In the genomic region with DNA sequence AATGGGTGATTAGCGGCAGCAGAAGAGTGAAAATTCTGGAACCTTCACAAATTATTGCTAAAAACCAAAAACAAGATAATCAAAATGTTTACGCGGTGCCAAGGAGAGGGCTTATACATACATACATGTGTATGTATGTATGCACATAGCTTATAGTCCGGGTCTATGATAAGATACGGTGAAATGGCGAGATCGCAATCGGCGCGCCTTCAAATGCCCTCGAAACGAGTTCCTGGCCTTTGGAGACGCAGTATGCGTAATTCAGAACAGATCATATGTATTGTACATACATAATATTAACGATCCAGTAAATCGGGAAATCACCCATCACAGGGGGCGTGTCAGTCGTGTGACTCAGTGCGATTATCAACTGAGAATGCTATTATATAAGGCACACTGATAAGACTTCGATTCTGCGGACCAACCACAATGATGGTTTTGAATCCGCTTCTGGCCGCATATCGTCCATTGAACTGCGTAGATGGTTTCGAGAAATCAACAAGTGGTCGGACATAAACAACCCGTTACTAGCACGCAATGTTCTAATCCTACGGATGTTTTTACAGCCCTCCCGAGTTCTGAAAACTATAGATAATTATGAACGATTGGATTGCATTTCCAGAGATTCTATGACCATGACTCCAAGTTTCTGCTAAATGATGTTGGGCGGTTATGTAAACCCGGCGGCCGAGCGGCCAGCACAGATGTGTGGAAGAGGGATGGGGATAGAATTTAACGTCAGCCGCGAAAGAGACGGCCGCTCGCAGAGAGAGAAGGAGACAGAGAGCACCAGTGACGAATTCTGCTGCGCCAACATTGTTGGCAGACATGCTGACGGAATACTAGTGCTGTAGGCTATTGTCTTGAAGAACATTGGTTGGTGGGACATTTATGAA, we compare ENCODE assay signal across 6 fruit fly cellular contexts.
A peak's percentile ranks its signal among the peaks of the same experiment; 100 is the strongest.
TF ChIP-seq lines count a peak whose summit lies in the region.

No protein-coding gene starts in this region.

- no peak for TF ChIP-seq CTCF in whole organism, embryonic (GFP tag; optimal IDR thresholded peaks at IDR 0.05; lab: Kevin White, UChicago)

TF ChIP-seq in whole organism, 6 proteins besides CTCF, POLR2A, EP300 and RAD21:
- TF ChIP-seq CG8478 (optimal IDR thresholded peaks at IDR 0.05; lab: Kevin White, UChicago) (peak; percentile 1), EcR (GFP tag; optimal IDR thresholded peaks at IDR 0.05; lab: Kevin White, UChicago) (peak in 1 of 2 experiments; percentile 80), usp (GFP tag; optimal IDR thresholded peaks at IDR 0.05; lab: Kevin White, UChicago) (no peak), Dll (optimal IDR thresholded peaks at IDR 0.05; lab: Kevin White, UChicago) (no peak), psq (optimal IDR thresholded peaks at IDR 0.05; lab: Kevin White, UChicago) (no peak), pan (optimal IDR thresholded peaks at IDR 0.05; lab: Kevin White, UChicago) (no peak)

TF ChIP-seq in whole organism, adult, 20 proteins besides CTCF, POLR2A, EP300 and RAD21:
- peak; percentile 94 for TF ChIP-seq tj (GFP tag; optimal IDR thresholded peaks at IDR 0.05; lab: Kevin White, UChicago)
- peak; percentile 14 for TF ChIP-seq Mnt (GFP tag; optimal IDR thresholded peaks at IDR 0.05; lab: Kevin White, UChicago)
- TF ChIP-seq CG5204 (GFP tag; optimal IDR thresholded peaks at IDR 0.05; lab: Kevin White, UChicago): no peak
- peak; percentile 45 for TF ChIP-seq Crg-1 (GFP tag; optimal IDR thresholded peaks at IDR 0.05; lab: Kevin White, UChicago)
- TF ChIP-seq CG12768 (GFP tag; optimal IDR thresholded peaks at IDR 0.05; lab: Kevin White, UChicago): no peak
- TF ChIP-seq cic (GFP tag; optimal IDR thresholded peaks at IDR 0.05; lab: Kevin White, UChicago): peak; percentile 39

TF ChIP-seq in whole organism, embryonic, 481 proteins besides CTCF, POLR2A, EP300 and RAD21 (continues in another document):
- TF ChIP-seq scrt (GFP tag; optimal IDR thresholded peaks at IDR 0.05; lab: Kevin White, UChicago) (peak; percentile 87), ewg (GFP tag; optimal IDR thresholded peaks at IDR 0.05; lab: Kevin White, UChicago) (peak; percentile 43), dm (GFP tag; optimal IDR thresholded peaks at IDR 0.05; lab: Kevin White, UChicago) (no peak), CG8478 (optimal IDR thresholded peaks at IDR 0.05; lab: Kevin White, UChicago) (no peak), mld (GFP tag; IDR thresholded peaks at IDR 0.05; lab: Robert Waterston, UW; ENCODE audit: partially characterized antibody) (no peak), eve (GFP tag; optimal IDR thresholded peaks at IDR 0.05; lab: Kevin White, UChicago) (no peak), tna (GFP tag; IDR thresholded peaks at IDR 0.05; lab: Robert Waterston, UW; ENCODE audit: partially characterized antibody) (0 out of 2 replicates have a peak, but pooled peaks have one; percentile 29), CG13296 (GFP tag; optimal IDR thresholded peaks at IDR 0.05; lab: Kevin White, UChicago) (no peak), D19B (GFP tag; optimal IDR thresholded peaks at IDR 0.05; lab: Kevin White, UChicago) (no peak), Sin3A (optimal IDR thresholded peaks at IDR 0.05; lab: Kevin White, UChicago) (no peak), CG11723 (GFP tag; optimal IDR thresholded peaks at IDR 0.05; lab: Kevin White, UChicago) (no peak), mirr (GFP tag; optimal IDR thresholded peaks at IDR 0.05; lab: Kevin White, UChicago) (peak; percentile 29), CG13894 (tag; optimal IDR thresholded peaks at IDR 0.05; lab: Kevin White, UChicago) (peak; percentile 17), CG3995 (GFP tag; optimal IDR thresholded peaks at IDR 0.05; lab: Kevin White, UChicago) (no peak), gt (GFP tag; IDR thresholded peaks at IDR 0.05; lab: Robert Waterston, UW) (no peak), da (GFP tag; optimal IDR thresholded peaks at IDR 0.05; lab: Kevin White, UChicago) (peak; percentile 21), vfl (GFP tag; optimal IDR thresholded peaks at IDR 0.05; lab: Kevin White, UChicago) (no peak)

TF ChIP-seq in whole organism, prepupa, 60 proteins besides CTCF, POLR2A, EP300 and RAD21 (continues in another document):
- TF ChIP-seq fkh (GFP tag; optimal IDR thresholded peaks at IDR 0.05; lab: Kevin White, UChicago): peak; percentile 63
- TF ChIP-seq ss (GFP tag; optimal IDR thresholded peaks at IDR 0.05; lab: Kevin White, UChicago): peak in 1 of 2 experiments; percentile 55
- TF ChIP-seq CG10669 (GFP tag; optimal IDR thresholded peaks at IDR 0.05; lab: Kevin White, UChicago): no peak
- peak; percentile 99 for TF ChIP-seq vri (GFP tag; optimal IDR thresholded peaks at IDR 0.05; lab: Kevin White, UChicago)
- no peak for TF ChIP-seq CG3919 (GFP tag; optimal IDR thresholded peaks at IDR 0.05; lab: Kevin White, UChicago)
- TF ChIP-seq CG15336 (GFP tag; IDR thresholded peaks at IDR 0.05; lab: Robert Waterston, UW): no peak
- no peak for TF ChIP-seq CG11294 (GFP tag; IDR thresholded peaks at IDR 0.05; lab: Robert Waterston, UW)
- peak; percentile 17; the same call in 1 of the 3 replicates for TF ChIP-seq CG6163 (GFP tag; IDR thresholded peaks at IDR 0.05; lab: Robert Waterston, UW)
- no peak for TF ChIP-seq CG11762 (GFP tag; optimal IDR thresholded peaks at IDR 0.05; lab: Kevin White, UChicago; ENCODE audit: insufficient read depth)
- TF ChIP-seq svp (GFP tag; lab: Kevin White, UChicago): peak; percentile 96
- TF ChIP-seq CG8119 (GFP tag; IDR thresholded peaks at IDR 0.05; lab: Robert Waterston, UW): no peak
- no peak for TF ChIP-seq CG6808 (GFP tag; optimal IDR thresholded peaks at IDR 0.05; lab: Kevin White, UChicago)
- TF ChIP-seq Gug (GFP tag; IDR thresholded peaks at IDR 0.05; lab: Robert Waterston, UW): no peak
- TF ChIP-seq Smox (GFP tag; optimal IDR thresholded peaks at IDR 0.05; lab: Kevin White, UChicago): no peak
- TF ChIP-seq cyc (GFP tag; optimal IDR thresholded peaks at IDR 0.05; lab: Kevin White, UChicago): no peak
- no peak for TF ChIP-seq CG3032 (tag; optimal IDR thresholded peaks at IDR 0.05; lab: Kevin White, UChicago)
- TF ChIP-seq dsx (GFP tag; optimal IDR thresholded peaks at IDR 0.05; lab: Kevin White, UChicago; ENCODE audit: poor library complexity, severe bottlenecking): peak; percentile 91
- TF ChIP-seq CG6854 (GFP tag; optimal IDR thresholded peaks at IDR 0.05; lab: Kevin White, UChicago): no peak

TF ChIP-seq in whole organism, pupa, 21 proteins besides CTCF, POLR2A, EP300 and RAD21:
- no peak for TF ChIP-seq rn (GFP tag; IDR thresholded peaks at IDR 0.05; lab: Robert Waterston, UW)
- peak; percentile 96 for TF ChIP-seq EcR (GFP tag; optimal IDR thresholded peaks at IDR 0.05; lab: Kevin White, UChicago)
- 0 out of 2 replicates have a peak, but pooled peaks have one; percentile 25 for TF ChIP-seq CG12605 (GFP tag; IDR thresholded peaks at IDR 0.05; lab: Robert Waterston, UW)
- peak; percentile 81 for TF ChIP-seq CG13204 (GFP tag; optimal IDR thresholded peaks at IDR 0.05; lab: Kevin White, UChicago)
- no peak for TF ChIP-seq CG10348 (GFP tag; IDR thresholded peaks at IDR 0.05; lab: Robert Waterston, UW)
- TF ChIP-seq fd96Ca (GFP tag; IDR thresholded peaks at IDR 0.05; lab: Robert Waterston, UW): no peak

TF ChIP-seq in whole organism, wandering third instar larva, 38 proteins besides CTCF, POLR2A, EP300 and RAD21:
- TF ChIP-seq Hr83 (GFP tag; optimal IDR thresholded peaks at IDR 0.05; lab: Kevin White, UChicago; ENCODE audit: poor library complexity, severe bottlenecking) (peak; percentile 11), Dif (GFP tag; optimal IDR thresholded peaks at IDR 0.05; lab: Kevin White, UChicago; ENCODE audit: partially characterized antibody) (peak; percentile 58), usp (GFP tag; optimal IDR thresholded peaks at IDR 0.05; lab: Kevin White, UChicago) (no peak), br (GFP tag; optimal IDR thresholded peaks at IDR 0.05; lab: Kevin White, UChicago) (peak; percentile 51), dmrt93B (GFP tag; optimal IDR thresholded peaks at IDR 0.05; lab: Kevin White, UChicago) (no peak), dl (GFP tag; optimal IDR thresholded peaks at IDR 0.05; lab: Kevin White, UChicago; ENCODE audit: insufficient read depth in 1 of 2, partially characterized antibody in 2 of 2) (peak in 1 of 2 experiments; percentile 32), h (GFP tag; optimal IDR thresholded peaks at IDR 0.05; lab: Kevin White, UChicago) (peak; percentile 23), Rel (GFP tag; optimal IDR thresholded peaks at IDR 0.05; lab: Kevin White, UChicago) (no peak), Rel (tag; optimal IDR thresholded peaks at IDR 0.05; lab: Kevin White, UChicago) (peak; percentile 100)
